Worm (Caenorhabditis elegans) whole organism, L2 larva: ENCODE results near the gene F08H9.3.

Experiments used
- R02D3.7 ChIP-seq: fragments of 150-350 bp; optimal IDR thresholded peaks from 2 replicates; lab custom pipeline; 2014; ENCODE audit warnings: missing biosample characterization, missing genetic modification characterization
- alr-1 ChIP-seq: fragments of 150-350 bp; optimal IDR thresholded peaks from 2 replicates; lab custom pipeline; 2014; ENCODE audit warnings: missing biosample characterization, missing genetic modification characterization
- ama-1 ChIP-seq: fragments of 150-350 bp; optimal IDR thresholded peaks from 2 replicates; lab custom pipeline; 2018; ENCODE audit warnings: inconsistent platforms
- mab-5 ChIP-seq: fragments of 150-350 bp; optimal IDR thresholded peaks from 2 replicates; lab custom pipeline; 2014; ENCODE audit warnings: missing biosample characterization, missing genetic modification characterization
- mdl-1 ChIP-seq, 2 experiments: fragments of 150-350 bp in 1 of 2; sonication (generic microtip) in 1 of 2; optimal IDR thresholded peaks; 2 replicates each; lab custom pipeline; 2017; ENCODE audit warnings: missing biosample characterization in 2 of 2, missing genetic modification characterization in 2 of 2
- nhr-21 ChIP-seq: fragments of 150-350 bp; optimal IDR thresholded peaks from 2 replicates; lab custom pipeline; 2014; ENCODE audit warnings: missing biosample characterization, missing genetic modification characterization
- nhr-237 ChIP-seq: fragments of 150-350 bp; optimal IDR thresholded peaks from 2 replicates; lab custom pipeline; 2014; ENCODE audit warnings: missing biosample characterization, missing genetic modification characterization
- nhr-25 ChIP-seq: fragments of 150-350 bp; sonication (generic microtip); optimal IDR thresholded peaks from 3 replicates; lab custom pipeline; 2014; ENCODE audit warnings: missing biosample characterization, missing genetic modification characterization
- peb-1 ChIP-seq: fragments of 150-350 bp; optimal IDR thresholded peaks from 2 replicates; lab custom pipeline; 2014; ENCODE audit warnings: missing biosample characterization, missing genetic modification characterization
- unc-55 ChIP-seq: fragments of 150-350 bp; sonication (generic microtip); optimal IDR thresholded peaks from 3 replicates; lab custom pipeline; 2014; ENCODE audit warnings: missing biosample characterization, missing genetic modification reagents, missing genetic modification characterization
- ztf-11 ChIP-seq: sonication (generic microtip); optimal IDR thresholded peaks from 2 replicates; lab custom pipeline; 2017; ENCODE audit warnings: missing biosample characterization, missing genetic modification characterization
- ztf-4 ChIP-seq: fragments of 150-350 bp; optimal IDR thresholded peaks from 2 replicates; lab custom pipeline; 2014; ENCODE audit warnings: missing biosample characterization, missing genetic modification characterization

ce11 chrV:14456626-14457025, 6.5 kb downstream of the F08H9.3 start, which contains the start of gene bmk-1:
- no peak for TF ChIP-seq nhr-25 (tag; lab: Kevin White, UChicago)
- no peak for TF ChIP-seq unc-55
- no peak for TF ChIP-seq peb-1
- TF ChIP-seq mab-5 = no peak
- no peak for TF ChIP-seq alr-1 (tag; lab: Kevin White, UChicago)
- no peak for TF ChIP-seq mdl-1 (tag; optimal IDR thresholded peaks at IDR 0.05; lab: Kevin White, UChicago)
- no peak for TF ChIP-seq nhr-237 (tag; lab: Kevin White, UChicago)
- no peak for TF ChIP-seq R02D3.7
- no peak for TF ChIP-seq ama-1
- no peak for TF ChIP-seq nhr-21 (tag; lab: Kevin White, UChicago)
- TF ChIP-seq ztf-4 (tag; lab: Kevin White, UChicago) = no peak
- TF ChIP-seq ztf-11 (tag; lab: Kevin White, UChicago) = no peak
